Worm (Caenorhabditis elegans) whole organism, L4 larva: ENCODE measurements around the gene srxa-12.

Source experiments
- F26F4.8 ChIP-seq: fragments of 200-800 bp; sonication (Bioruptor generic); conservative IDR thresholded peaks from 2 replicates; pipeline ENCODE4 v1.3.6; 2022; ENCODE audit warnings: missing genetic modification characterization, missing compliant biosample characterization
- T20F7.1 ChIP-seq: fragments of 200-800 bp; sonication (Bioruptor generic); optimal IDR thresholded peaks from 2 replicates; lab custom pipeline; 2018; ENCODE audit warnings: mild to moderate bottlenecking, missing genetic modification characterization, missing compliant biosample characterization
- T26A8.4 ChIP-seq: fragments of 200-800 bp; sonication (Bioruptor generic); IDR thresholded peaks from 2 replicates; pipeline ENCODE4 v1.3.6; 2022; ENCODE audit warnings: missing genetic modification characterization, missing compliant biosample characterization
- Y48G9A.11 ChIP-seq: fragments of 200-800 bp; sonication (Bioruptor generic); IDR thresholded peaks from 2 replicates; pipeline ENCODE4 v1.3.6; 2022; ENCODE audit warnings: missing genetic modification reagents, missing genetic modification characterization, missing compliant biosample characterization
- ZK546.5 ChIP-seq, 2 experiments: sonication (generic microtip); optimal IDR thresholded peaks; 2 replicates each; lab custom pipeline; 2017; ENCODE audit warnings: missing biosample characterization in 2 of 2, missing genetic modification characterization in 2 of 2
- aha-1 ChIP-seq: fragments of 150-350 bp; peaks from one replicate; lab custom pipeline; 2014; ENCODE audit warnings: missing biosample characterization, missing genetic modification characterization
- aly-2 ChIP-seq: sonication (generic microtip); optimal IDR thresholded peaks from 2 replicates; lab custom pipeline; 2018; ENCODE audit warnings: missing biosample characterization, missing genetic modification characterization
- ama-1 ChIP-seq: fragments of 150-350 bp; optimal IDR thresholded peaks from 2 replicates; lab custom pipeline; 2014; ENCODE audit warnings: inconsistent platforms, mixed read lengths
- arid-1 ChIP-seq: fragments of 200-800 bp; sonication (Bioruptor generic); conservative IDR thresholded peaks from 2 replicates; pipeline ENCODE4 v1.3.6; 2022; ENCODE audit warnings: missing genetic modification reagents, missing genetic modification characterization, missing compliant biosample characterization
- attf-4 ChIP-seq: sonication (generic microtip); optimal IDR thresholded peaks from 3 replicates; lab custom pipeline; 2017; ENCODE audit warnings: missing biosample characterization, missing genetic modification characterization
- ceh-20 ChIP-seq: fragments of 200-800 bp; sonication (Bioruptor generic); IDR thresholded peaks from 2 replicates; pipeline ENCODE4 v1.3.6; 2022; ENCODE audit warnings: missing genetic modification reagents, missing genetic modification characterization, missing compliant biosample characterization
- ces-1 ChIP-seq: fragments of 150-350 bp; sonication (generic microtip); optimal IDR thresholded peaks from 4 replicates; lab custom pipeline; 2014; ENCODE audit warnings: missing biosample characterization, missing genetic modification reagents, missing genetic modification characterization
- daf-16 ChIP-seq, 3 experiments: sonication (generic microtip); optimal IDR thresholded peaks; 2 replicates each; lab custom pipeline; 2016 to 2017; ENCODE audit warnings: missing genetic modification characterization in 3 of 3, missing genetic modification reagents in 3 of 3, mild to moderate bottlenecking in 2 of 3, missing compliant biosample characterization in 2 of 3, missing biosample characterization in 1 of 3, moderate library complexity in 1 of 3
- daf-19 ChIP-seq: fragments of 200-800 bp; sonication (Bioruptor generic); conservative IDR thresholded peaks from 2 replicates; pipeline ENCODE4 v1.3.6; 2022; ENCODE audit warnings: missing genetic modification characterization, missing compliant biosample characterization
- daf-8 ChIP-seq: fragments of 200-800 bp; sonication (Bioruptor generic); IDR thresholded peaks from 2 replicates; pipeline ENCODE4 v1.3.6; 2022; ENCODE audit warnings: missing genetic modification characterization, missing compliant biosample characterization
- dmd-9 ChIP-seq: fragments of 200-800 bp; sonication (Bioruptor generic); IDR thresholded peaks from 2 replicates; pipeline ENCODE4 v1.3.6; 2022; ENCODE audit warnings: missing genetic modification reagents, missing genetic modification characterization, missing compliant biosample characterization
- egl-27 ChIP-seq: sonication (generic microtip); optimal IDR thresholded peaks from 3 replicates; lab custom pipeline; 2017; ENCODE audit warnings: missing biosample characterization, missing genetic modification reagents, missing genetic modification characterization
- egl-43 ChIP-seq: fragments of 200-800 bp; sonication (Bioruptor generic); IDR thresholded peaks from 2 replicates; pipeline ENCODE4 v1.3.6; 2022; ENCODE audit warnings: missing genetic modification reagents, missing genetic modification characterization, missing compliant biosample characterization
- fos-1 ChIP-seq: fragments of 150-350 bp; optimal IDR thresholded peaks from 2 replicates; lab custom pipeline; 2014; ENCODE audit warnings: missing biosample characterization, missing genetic modification characterization
- hif-1 ChIP-seq, 2 experiments: sonication (generic microtip); optimal IDR thresholded peaks; 2 replicates each; lab custom pipeline; 2016 to 2017; ENCODE audit warnings: missing compliant biosample characterization in 2 of 2, missing genetic modification characterization in 2 of 2, missing genetic modification reagents in 2 of 2, missing genotype in 2 of 2, mild to moderate bottlenecking in 1 of 2
- hlh-30 ChIP-seq: sonication (generic microtip); optimal IDR thresholded peaks from 2 replicates; lab custom pipeline; 2017; ENCODE audit warnings: antibody characterized with exemption, mild to moderate bottlenecking, missing genetic modification characterization, missing compliant biosample characterization; ENCODE audit not compliant: insufficient read depth
- hmg-1.1 ChIP-seq: fragments of 200-800 bp; sonication (Bioruptor generic); IDR thresholded peaks from 2 replicates; pipeline ENCODE4 v1.3.6; 2022; ENCODE audit warnings: missing genetic modification reagents, missing genetic modification characterization, missing compliant biosample characterization
- lin-1 ChIP-seq: fragments of 200-800 bp; sonication (Bioruptor generic); IDR thresholded peaks from 2 replicates; pipeline ENCODE4 v1.3.6; 2022; ENCODE audit warnings: missing genetic modification reagents, missing genetic modification characterization, missing compliant biosample characterization
- lin-13 ChIP-seq: fragments of 150-350 bp; optimal IDR thresholded peaks from 2 replicates; lab custom pipeline; 2014; ENCODE audit warnings: missing biosample characterization, missing genetic modification reagents, missing genetic modification characterization
- lin-15B ChIP-seq: fragments of 150-350 bp; sonication (generic microtip); optimal IDR thresholded peaks from 3 replicates; lab custom pipeline; 2014; ENCODE audit warnings: missing biosample characterization, missing genetic modification characterization
- lin-38 ChIP-seq: fragments of 200-800 bp; sonication (Bioruptor generic); IDR thresholded peaks from 2 replicates; pipeline ENCODE4 v1.3.6; 2022; ENCODE audit warnings: missing genetic modification reagents, missing genetic modification characterization, missing compliant biosample characterization
- lin-39 ChIP-seq: fragments of 150-350 bp; optimal IDR thresholded peaks from 2 replicates; lab custom pipeline; 2014; ENCODE audit warnings: missing biosample characterization, missing genetic modification reagents, missing genetic modification characterization
- lsy-2 ChIP-seq, 2 experiments: fragments of 150-350 bp in 1 of 2; sonication (generic microtip) in 1 of 2; optimal IDR thresholded peaks; 2 replicates each; lab custom pipeline; 2014 to 2017; ENCODE audit warnings: missing biosample characterization in 2 of 2, missing genetic modification characterization in 2 of 2
- madf-9 ChIP-seq: fragments of 200-800 bp; sonication (Bioruptor generic); conservative IDR thresholded peaks from 2 replicates; pipeline ENCODE4 v1.3.6; 2022; ENCODE audit warnings: missing genetic modification reagents, missing genetic modification characterization, missing compliant biosample characterization
- mdl-1 ChIP-seq, 2 experiments: fragments of 150-350 bp in 1 of 2; sonication (generic microtip) in 1 of 2; optimal IDR thresholded peaks; 2 replicates each; lab custom pipeline; 2014 to 2017; ENCODE audit warnings: missing biosample characterization in 2 of 2, missing genetic modification characterization in 2 of 2
- mdt-29 ChIP-seq: fragments of 200-800 bp; sonication (Bioruptor generic); IDR thresholded peaks from 2 replicates; pipeline ENCODE4 v1.3.6; 2022; ENCODE audit warnings: missing genetic modification reagents, missing genetic modification characterization, missing compliant biosample characterization
- mep-1 ChIP-seq: fragments of 150-350 bp; sonication (generic microtip); optimal IDR thresholded peaks from 3 replicates; lab custom pipeline; 2014; ENCODE audit warnings: missing biosample characterization, missing genetic modification characterization
- mes-2 ChIP-seq: sonication (generic microtip); optimal IDR thresholded peaks from 2 replicates; lab custom pipeline; 2016; ENCODE audit warnings: missing genotype, mild to moderate bottlenecking, missing genetic modification characterization, missing compliant biosample characterization; ENCODE audit not compliant: poor library complexity, severe bottlenecking
- pha-4 ChIP-seq, 2 experiments: fragments of 150-350 bp in 1 of 2; fragments of 200-800 bp in 1 of 2; sonication (Bioruptor generic) in 1 of 2; IDR thresholded peaks in 1 of 2; optimal IDR thresholded peaks in 1 of 2; 2 replicates each; pipeline versions ENCODE4 v1.3.6 to Lab custom; 2014 to 2022; ENCODE audit warnings: missing genetic modification characterization in 2 of 2, missing genetic modification reagents in 2 of 2, missing biosample characterization in 1 of 2, missing compliant biosample characterization in 1 of 2
- pqm-1 ChIP-seq: sonication (generic microtip); optimal IDR thresholded peaks from 2 replicates; lab custom pipeline; 2017; ENCODE audit warnings: missing biosample characterization, missing genetic modification characterization
- rbr-2 ChIP-seq: sonication (generic microtip); optimal IDR thresholded peaks from 2 replicates; lab custom pipeline; 2016; ENCODE audit warnings: missing genotype, missing genetic modification characterization, missing compliant biosample characterization
- sdz-12 ChIP-seq: fragments of 200-800 bp; sonication (Bioruptor generic); optimal IDR thresholded peaks from 2 replicates; lab custom pipeline; 2018; ENCODE audit warnings: mild to moderate bottlenecking, missing genetic modification characterization, missing compliant biosample characterization
- snpc-1.2 ChIP-seq: fragments of 200-800 bp; sonication (Bioruptor generic); IDR thresholded peaks from 2 replicates; pipeline ENCODE4 v1.3.6; 2022; ENCODE audit warnings: missing genetic modification reagents, missing genetic modification characterization, missing compliant biosample characterization
- spr-1 ChIP-seq: sonication (generic microtip); optimal IDR thresholded peaks from 2 replicates; lab custom pipeline; 2016; ENCODE audit warnings: mild to moderate bottlenecking, missing genetic modification characterization, missing compliant biosample characterization
- unc-130 ChIP-seq: sonication (generic microtip); optimal IDR thresholded peaks from 2 replicates; lab custom pipeline; 2016; ENCODE audit warnings: missing genetic modification reagents, missing genetic modification characterization, missing compliant biosample characterization
- unc-62 ChIP-seq, 3 experiments: fragments of 150-350 bp in 1 of 3; sonication (generic microtip); optimal IDR thresholded peaks in 2 of 3; peaks in 1 of 3; 1 replicate in 1 of 3; 2 replicates in 2 of 3; lab custom pipeline; 2014 to 2017; ENCODE audit warnings: missing biosample characterization in 3 of 3, missing genetic modification characterization in 3 of 3, missing genetic modification reagents in 3 of 3, missing genotype in 1 of 3
- zip-2 ChIP-seq: fragments of 150-350 bp; optimal IDR thresholded peaks from 2 replicates; lab custom pipeline; 2014; ENCODE audit warnings: missing biosample characterization, missing genetic modification characterization
- ztf-7 ChIP-seq: fragments of 150-350 bp; optimal IDR thresholded peaks from 2 replicates; lab custom pipeline; 2014; ENCODE audit warnings: missing biosample characterization, missing genetic modification characterization

srxa-12 gene

DNA sequence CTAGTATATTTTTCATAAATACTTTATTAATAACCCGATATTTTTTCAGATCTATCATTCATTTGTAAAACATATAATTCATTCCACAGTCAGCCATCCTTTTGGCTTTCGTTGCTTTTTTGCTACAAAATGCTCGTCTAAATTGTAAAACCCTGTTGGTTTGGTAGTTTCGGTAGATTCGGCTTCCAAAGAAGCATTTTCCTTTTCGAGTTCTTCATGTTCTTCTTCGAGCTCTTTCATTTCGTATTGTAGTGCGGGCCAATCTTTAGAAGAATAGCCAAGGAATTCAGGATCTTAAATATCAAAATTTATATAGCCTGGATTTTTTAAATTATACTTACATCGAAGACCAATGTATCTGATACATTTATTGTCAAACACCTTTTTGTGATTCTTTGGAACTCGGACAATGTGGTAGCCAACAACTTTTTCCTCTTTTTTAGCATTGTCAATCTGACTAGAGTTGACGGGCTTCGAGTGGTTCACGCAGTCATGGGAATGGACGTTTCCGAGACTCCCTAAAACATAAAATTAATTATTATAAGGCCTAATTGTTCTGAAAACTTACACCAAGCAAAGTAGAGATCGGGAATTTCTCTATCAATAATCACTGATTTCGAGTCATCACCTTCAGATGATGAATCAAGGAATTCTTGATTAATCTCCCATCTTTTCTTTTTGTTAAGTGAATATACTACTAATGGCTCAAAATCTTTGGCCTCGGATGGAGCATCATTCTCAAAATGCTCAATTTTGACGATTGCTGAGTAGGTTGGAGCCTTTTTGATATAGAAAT lies 18.2 kb upstream of the srxa-12 start:
- TF ChIP-seq attf-4 (tag; lab: Kevin White, UChicago) (no peak), sdz-12 (peak; percentile 60), egl-43 (GFP tag; lab: Robert Waterston, UW) (no peak), mes-2 (tag; lab: Kevin White, UChicago) (peak; percentile 29), Y48G9A.11 (GFP tag; lab: Robert Waterston, UW) (0 out of 2 replicates have a peak, but pooled peaks have one; percentile 24), aha-1 (tag; lab: Kevin White, UChicago) (peak; percentile 72), mdt-29 (GFP tag; lab: Robert Waterston, UW) (no peak; the same call in 1 of the 2 replicates), mdl-1 (tag; optimal IDR thresholded peaks at IDR 0.05; lab: Kevin White, UChicago) (no peak), ZK546.5 (tag; optimal IDR thresholded peaks at IDR 0.05; lab: Kevin White, UChicago) (no peak), T20F7.1 (GFP tag; lab: Kevin White, UChicago) (peak; percentile 31), lin-39 (tag; lab: Kevin White, UChicago) (no peak), T26A8.4 (GFP tag; lab: Robert Waterston, UW) (peak; percentile 7), lin-1 (GFP tag; lab: Robert Waterston, UW) (0 out of 2 replicates have a peak, but pooled peaks have one; percentile 6), snpc-1.2 (0 out of 2 replicates have a peak, but pooled peaks have one; percentile 6), daf-16 (GFP tag; optimal IDR thresholded peaks at IDR 0.05; lab: Kevin White, UChicago) (no peak), daf-16 (tag; optimal IDR thresholded peaks at IDR 0.05; lab: Kevin White, UChicago) (peak; percentile 3), pha-4 (GFP tag; IDR thresholded peaks at IDR 0.05; lab: Robert Waterston, UW) (no peak), pha-4 (tag; optimal IDR thresholded peaks at IDR 0.05; lab: Kevin White, UChicago) (no peak), hif-1 (tag; optimal IDR thresholded peaks at IDR 0.05; lab: Kevin White, UChicago) (peak in 1 of 2 experiments; percentile 18)

DNA sequence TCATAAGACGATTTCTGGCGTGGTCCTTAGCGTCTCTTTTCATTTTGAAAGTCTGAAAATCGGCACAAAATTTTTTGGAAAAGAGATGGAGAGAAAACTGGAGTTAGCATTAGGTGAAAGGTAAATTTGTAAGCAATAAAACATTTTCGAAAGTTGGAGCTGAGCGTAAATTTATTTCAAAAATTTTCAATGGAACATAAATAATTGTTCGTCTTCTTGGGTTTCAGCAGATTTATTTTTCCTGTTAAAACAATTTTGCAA lies 17.7 kb upstream of the srxa-12 start, which contains the start of gene C06B3.6:
Gene C06B3.6, minus strand, starts transcription at position 52 of the 261 bp plus-strand sequence.
- peak; percentile 95 for TF ChIP-seq aha-1 (tag; lab: Kevin White, UChicago)
- TF ChIP-seq zip-2 (tag; lab: Kevin White, UChicago) = no peak
- peak; percentile 64 for TF ChIP-seq ama-1
- 0 out of 2 replicates have a peak, but pooled peaks have one; percentile 6 for TF ChIP-seq madf-9 (GFP tag; lab: Robert Waterston, UW)
- TF ChIP-seq, all 104 proteins: peak for 3

DNA sequence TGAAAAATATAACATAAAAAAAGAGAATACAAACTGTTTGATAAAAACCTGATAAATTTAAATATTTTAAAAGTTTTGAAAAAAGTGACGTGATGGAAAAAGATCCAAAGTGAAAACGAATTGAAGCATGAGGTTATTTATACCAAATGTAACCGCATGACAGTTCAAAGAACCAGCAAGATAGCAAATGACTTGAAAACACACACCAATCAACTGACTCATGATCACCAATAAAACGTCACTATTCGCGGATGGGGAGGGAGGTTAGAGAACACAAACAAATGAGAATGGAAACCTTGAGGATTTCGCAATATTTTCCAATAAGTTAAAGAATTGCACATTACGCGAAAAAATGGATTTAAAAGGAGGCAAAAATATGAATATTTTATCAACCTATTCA lies 17.1 kb upstream of the srxa-12 start, which contains the start of gene C06B3.7:
Gene C06B3.7, plus strand, starts transcription at position 287 of the 400 bp plus-strand sequence.
- no peak for TF ChIP-seq unc-130
- peak; percentile 90 for TF ChIP-seq mep-1
- TF ChIP-seq daf-8 (GFP tag; lab: Robert Waterston, UW) = no peak
- TF ChIP-seq Y48G9A.11 (GFP tag; lab: Robert Waterston, UW) = no peak
- peak; percentile 99 for TF ChIP-seq hlh-30 (tag; lab: Kevin White, UChicago)
- peak; percentile 57 for TF ChIP-seq pqm-1 (tag; lab: Kevin White, UChicago)
- peak; percentile 83 for TF ChIP-seq zip-2 (tag; lab: Kevin White, UChicago)
- TF ChIP-seq snpc-1.2 = no peak
- no peak for TF ChIP-seq madf-9 (GFP tag; lab: Robert Waterston, UW)
- peak; percentile 36 to 93 for TF ChIP-seq mdl-1 (tag; optimal IDR thresholded peaks at IDR 0.05; lab: Kevin White, UChicago)
- peak; percentile 73 for TF ChIP-seq fos-1 (tag; lab: Kevin White, UChicago)
- no peak for TF ChIP-seq dmd-9 (GFP tag; lab: Robert Waterston, UW)
- TF ChIP-seq daf-19 (GFP tag; lab: Robert Waterston, UW) = no peak
- TF ChIP-seq lin-15B (tag; lab: Kevin White, UChicago) = no peak
- TF ChIP-seq spr-1 = no peak
- TF ChIP-seq egl-27 (tag; lab: Kevin White, UChicago) = no peak
- TF ChIP-seq ceh-20 (GFP tag; lab: Robert Waterston, UW) = no peak
- TF ChIP-seq F26F4.8 (GFP tag; lab: Robert Waterston, UW) = no peak
- no peak for TF ChIP-seq ces-1 (GFP tag; lab: Kevin White, UChicago)
- peak; percentile 62 for TF ChIP-seq lin-13 (GFP tag; lab: Kevin White, UChicago)
- peak; percentile 49 for TF ChIP-seq ztf-7 (tag; lab: Kevin White, UChicago)
- TF ChIP-seq lsy-2 (tag; optimal IDR thresholded peaks at IDR 0.05; lab: Kevin White, UChicago) = peak; percentile 63 to 88
- TF ChIP-seq unc-62 (GFP tag; optimal IDR thresholded peaks at IDR 0.05 in 1 of 2; lab: Kevin White, UChicago) = peak in 1 of 2 experiments; percentile 98
- no peak for TF ChIP-seq unc-62 (tag; optimal IDR thresholded peaks at IDR 0.05; lab: Kevin White, UChicago)
- no peak for TF ChIP-seq aly-2 (tag; lab: Kevin White, UChicago)
- TF ChIP-seq hmg-1.1 (GFP tag; lab: Robert Waterston, UW) = no peak
- TF ChIP-seq attf-4 (tag; lab: Kevin White, UChicago) = no peak
- no peak for TF ChIP-seq lin-38 (GFP tag; lab: Robert Waterston, UW)
- TF ChIP-seq hif-1 (tag; optimal IDR thresholded peaks at IDR 0.05; lab: Kevin White, UChicago) = peak in 1 of 2 experiments; percentile 71
- TF ChIP-seq arid-1 (GFP tag; lab: Robert Waterston, UW) = no peak
- no peak for TF ChIP-seq rbr-2 (tag; lab: Kevin White, UChicago)
- TF ChIP-seq T20F7.1 (GFP tag; lab: Kevin White, UChicago) = peak; percentile 67
